Worm (Caenorhabditis elegans): ENCODE data around the gene ets-5.

- no peak for TF ChIP-seq ztf-29 (GFP tag; IDR thresholded peaks at IDR 0.05)
- TF ChIP-seq tab-1 (GFP tag; IDR thresholded peaks at IDR 0.05): no peak
- no peak for TF ChIP-seq flt-1 (GFP tag; IDR thresholded peaks at IDR 0.05)
- TF ChIP-seq ztf-23 (GFP tag; IDR thresholded peaks at IDR 0.05): no peak
- no peak for TF ChIP-seq klf-2 (GFP tag; conservative IDR thresholded peaks at IDR 0.05)
Measured at ce11 chrX:5106187-5106694, 21.9 kb upstream of the ets-5 start.

Data from whole organism, midembryonic.